Fruit fly (Drosophila melanogaster) whole organism, embryonic: Measurements from ENCODE around the gene cup.

Experiments
- B-H1 ChIP-seq: fragments of 200-800 bp; sonication (Bioruptor generic); IDR thresholded peaks from 3 replicates; pipeline ENCODE4 v1.3.6; 2022; ENCODE audit warnings: missing biosample characterization, missing genetic modification characterization
- Bdp1 ChIP-seq: fragments of 200-800 bp; sonication (Bioruptor generic); optimal IDR thresholded peaks from 3 replicates; lab custom pipeline; 2016; ENCODE audit warnings: missing biosample characterization, missing genetic modification characterization
- Bgb ChIP-seq: fragments of 200-800 bp; sonication (Bioruptor generic); IDR thresholded peaks from 2 replicates; pipeline ENCODE4 v1.3.6; 2022; ENCODE audit warnings: missing biosample characterization, missing genetic modification characterization; ENCODE audit not compliant: partially characterized antibody
- CG10654 ChIP-seq: fragments of 200-800 bp; sonication (Bioruptor generic); optimal IDR thresholded peaks from 2 replicates; lab custom pipeline; 2016; ENCODE audit warnings: missing biosample characterization, missing genetic modification characterization
- CG13296 ChIP-seq: fragments of 200-800 bp; sonication (Bioruptor generic); optimal IDR thresholded peaks from 3 replicates; lab custom pipeline; 2018; ENCODE audit warnings: missing biosample characterization, mild to moderate bottlenecking, missing genetic modification characterization
- CG13424 ChIP-seq: fragments of 200-800 bp; sonication (Bioruptor generic); optimal IDR thresholded peaks from 2 replicates; lab custom pipeline; 2019; ENCODE audit warnings: missing biosample characterization, mild to moderate bottlenecking, missing genetic modification characterization, moderate library complexity
- CG16813 ChIP-seq: fragments of 200-800 bp; sonication (Bioruptor generic); IDR thresholded peaks from 3 replicates; pipeline ENCODE4 v1.3.6; 2022; ENCODE audit warnings: missing biosample characterization, missing genetic modification characterization; ENCODE audit not compliant: partially characterized antibody
- CG17361 ChIP-seq: fragments of 200-800 bp; sonication (Bioruptor generic); IDR thresholded peaks from 3 replicates; pipeline ENCODE4 v1.3.6; 2022; ENCODE audit warnings: missing biosample characterization, missing genetic modification characterization
- CG17802 ChIP-seq: fragments of 200-800 bp; sonication (Bioruptor generic); optimal IDR thresholded peaks from 2 replicates; lab custom pipeline; 2018; ENCODE audit warnings: missing biosample characterization, mild to moderate bottlenecking, missing genetic modification characterization, moderate library complexity
- CG30403 ChIP-seq: fragments of 200-800 bp; sonication (Bioruptor generic); optimal IDR thresholded peaks from 3 replicates; lab custom pipeline; 2016; ENCODE audit warnings: missing biosample characterization, missing genetic modification characterization
- CG30431 ChIP-seq: fragments of 200-800 bp; sonication (Bioruptor generic); optimal IDR thresholded peaks from 2 replicates; lab custom pipeline; 2017; ENCODE audit warnings: missing biosample characterization, missing genetic modification characterization
- CG3838 ChIP-seq: fragments of 200-800 bp; sonication (Bioruptor generic); optimal IDR thresholded peaks from 3 replicates; lab custom pipeline; 2016; ENCODE audit warnings: missing biosample characterization, missing genetic modification characterization
- CG4404 ChIP-seq: fragments of 200-800 bp; sonication (Bioruptor generic); IDR thresholded peaks from 2 replicates; pipeline ENCODE4 v1.3.6; 2022; ENCODE audit warnings: missing biosample characterization, missing genetic modification characterization
- CG4424 ChIP-seq: fragments of 200-800 bp; sonication (Bioruptor generic); optimal IDR thresholded peaks from 3 replicates; lab custom pipeline; 2016; ENCODE audit warnings: missing biosample characterization, missing genetic modification characterization
- CG7745 ChIP-seq: fragments of 200-800 bp; sonication (Bioruptor generic); optimal IDR thresholded peaks from 2 replicates; lab custom pipeline; 2018; ENCODE audit warnings: missing biosample characterization, mild to moderate bottlenecking, missing genetic modification characterization, moderate library complexity
- CG7928 ChIP-seq: fragments of 200-800 bp; sonication (Bioruptor generic); optimal IDR thresholded peaks from 2 replicates; lab custom pipeline; 2017; ENCODE audit warnings: missing biosample characterization, mild to moderate bottlenecking, missing genetic modification characterization
- CG9609 ChIP-seq: fragments of 200-800 bp; sonication (Bioruptor generic); optimal IDR thresholded peaks from 3 replicates; lab custom pipeline; 2016; ENCODE audit warnings: missing biosample characterization, missing genetic modification characterization
- CG9876 ChIP-seq: fragments of 200-800 bp; sonication (Bioruptor generic); optimal IDR thresholded peaks from 2 replicates; lab custom pipeline; 2016; ENCODE audit warnings: missing biosample characterization, missing genetic modification characterization
- CrebB ChIP-seq: fragments of 200-800 bp; sonication (Bioruptor generic); optimal IDR thresholded peaks from 3 replicates; lab custom pipeline; 2018; ENCODE audit warnings: missing biosample characterization, mild to moderate bottlenecking, missing genetic modification characterization
- D ChIP-seq, 2 experiments: fragments of 200-800 bp in 1 of 2; fragments of >200 bp in 1 of 2; sonication (Bioruptor generic) in 1 of 2; optimal IDR thresholded peaks; 2 replicates in 1 of 2; 3 replicates in 1 of 2; lab custom pipeline; 2017; ENCODE audit warnings: mild to moderate bottlenecking in 1 of 2, missing biosample characterization in 1 of 2, missing genetic modification characterization in 1 of 2, missing genetic modification reagents in 1 of 2
- Dip2 ChIP-seq: fragments of 200-800 bp; sonication (Bioruptor generic); IDR thresholded peaks from 2 replicates; pipeline ENCODE4 v1.3.6; 2022; ENCODE audit warnings: missing biosample characterization, missing genetic modification characterization
- Elba2 ChIP-seq: fragments of 200-800 bp; sonication (Bioruptor generic); optimal IDR thresholded peaks from 3 replicates; lab custom pipeline; 2016; ENCODE audit warnings: missing biosample characterization, missing genetic modification characterization
- H2.0 ChIP-seq: fragments of 200-800 bp; sonication (Bioruptor generic); IDR thresholded peaks from 2 replicates; pipeline ENCODE4 v1.3.6; 2022; ENCODE audit warnings: missing biosample characterization, missing genetic modification characterization
- HLH3B ChIP-seq: fragments of 200-800 bp; sonication (Bioruptor generic); IDR thresholded peaks from 2 replicates; pipeline ENCODE4 v1.3.6; 2022; ENCODE audit warnings: missing biosample characterization, missing genetic modification characterization
- Hr3 ChIP-seq: fragments of 200-800 bp; sonication (Bioruptor generic); optimal IDR thresholded peaks from 3 replicates; lab custom pipeline; 2016; ENCODE audit warnings: missing biosample characterization, missing genetic modification characterization
- Hr51 ChIP-seq, 2 experiments: fragments of 200-800 bp; sonication (Bioruptor generic); optimal IDR thresholded peaks; 2 replicates in 1 of 2; 3 replicates in 1 of 2; lab custom pipeline; 2016 to 2018; ENCODE audit warnings: missing biosample characterization in 2 of 2, missing genetic modification characterization in 2 of 2, mild to moderate bottlenecking in 1 of 2, moderate library complexity in 1 of 2
- Mad ChIP-seq: fragments of 200-800 bp; sonication (Bioruptor generic); optimal IDR thresholded peaks from 2 replicates; lab custom pipeline; 2016; ENCODE audit warnings: missing biosample characterization, missing genetic modification characterization
- PHDP ChIP-seq: fragments of 200-800 bp; sonication (Bioruptor generic); optimal IDR thresholded peaks from 3 replicates; lab custom pipeline; 2018; ENCODE audit warnings: missing biosample characterization, mild to moderate bottlenecking, missing genetic modification characterization, moderate library complexity
- Xrp1 ChIP-seq: fragments of 200-800 bp; sonication (Bioruptor generic); IDR thresholded peaks from 2 replicates; pipeline ENCODE4 v1.3.6; 2022; ENCODE audit warnings: missing biosample characterization, missing genetic modification characterization
- chinmo ChIP-seq: fragments of 200-800 bp; sonication (Bioruptor generic); IDR thresholded peaks from 4 replicates; pipeline ENCODE4 v1.3.6; 2022; ENCODE audit warnings: missing biosample characterization, missing genetic modification characterization; ENCODE audit not compliant: partially characterized antibody
- croc ChIP-seq: fragments of 200-800 bp; sonication (Bioruptor generic); conservative IDR thresholded peaks from 3 replicates; pipeline ENCODE4 v1.3.6; 2022; ENCODE audit warnings: missing biosample characterization, missing genetic modification characterization
- dm ChIP-seq: fragments of 200-800 bp; sonication (Bioruptor generic); optimal IDR thresholded peaks from 3 replicates; lab custom pipeline; 2016; ENCODE audit warnings: missing biosample characterization, missing genetic modification characterization
- dysf ChIP-seq: fragments of 200-800 bp; sonication (Bioruptor generic); IDR thresholded peaks from 3 replicates; pipeline ENCODE4 v1.3.6; 2022; ENCODE audit warnings: missing biosample characterization, missing genetic modification characterization
- ems ChIP-seq: fragments of 200-800 bp; sonication (Bioruptor generic); optimal IDR thresholded peaks from 3 replicates; lab custom pipeline; 2016; ENCODE audit warnings: missing biosample characterization, missing genetic modification characterization
- en ChIP-seq: fragments of 200-800 bp; sonication (Bioruptor generic); optimal IDR thresholded peaks from 2 replicates; lab custom pipeline; 2016; ENCODE audit warnings: missing biosample characterization, missing genetic modification characterization
- gcm2 ChIP-seq: fragments of 200-800 bp; sonication (Bioruptor generic); optimal IDR thresholded peaks from 2 replicates; lab custom pipeline; 2016; ENCODE audit warnings: missing biosample characterization, missing genetic modification characterization
- gt ChIP-seq: fragments of 200-800 bp; sonication (Bioruptor generic); IDR thresholded peaks from 2 replicates; pipeline ENCODE4 v1.3.6; 2022; ENCODE audit warnings: missing biosample characterization, missing genetic modification characterization
- hbn ChIP-seq: fragments of 200-800 bp; sonication (Bioruptor generic); IDR thresholded peaks from 2 replicates; pipeline ENCODE4 v1.3.6; 2022; ENCODE audit warnings: missing biosample characterization, missing genetic modification characterization; ENCODE audit not compliant: partially characterized antibody
- jing ChIP-seq: fragments of 200-800 bp; sonication (Bioruptor generic); optimal IDR thresholded peaks from 2 replicates; lab custom pipeline; 2018; ENCODE audit warnings: missing biosample characterization, mild to moderate bottlenecking, missing genetic modification characterization
- lmd ChIP-seq: fragments of 200-800 bp; sonication (Bioruptor generic); IDR thresholded peaks from 2 replicates; pipeline ENCODE4 v1.3.6; 2022; ENCODE audit warnings: missing biosample characterization, missing genetic modification characterization
- mirr ChIP-seq: fragments of 200-800 bp; sonication (Bioruptor generic); optimal IDR thresholded peaks from 3 replicates; lab custom pipeline; 2018; ENCODE audit warnings: missing biosample characterization, mild to moderate bottlenecking, missing genetic modification characterization
- otp ChIP-seq: fragments of 200-800 bp; sonication (Bioruptor generic); IDR thresholded peaks from 3 replicates; pipeline ENCODE4, ENCODE4 v1.3.6; 2022; ENCODE audit warnings: missing biosample characterization, missing genetic modification characterization
- pros ChIP-seq: fragments of 200-800 bp; sonication (Bioruptor generic); optimal IDR thresholded peaks from 3 replicates; lab custom pipeline; 2019; ENCODE audit warnings: missing biosample characterization, mild to moderate bottlenecking, missing genetic modification characterization, moderate library complexity
- rib ChIP-seq: fragments of 200-800 bp; sonication (Bioruptor generic); IDR thresholded peaks from 2 replicates; pipeline ENCODE4 v1.3.6; 2022; ENCODE audit warnings: missing biosample characterization, missing genetic modification characterization
- salm ChIP-seq: fragments of 200-800 bp; sonication (Bioruptor generic); optimal IDR thresholded peaks from 2 replicates; lab custom pipeline; 2018; ENCODE audit warnings: missing biosample characterization, mild to moderate bottlenecking, missing genetic modification characterization
- seq ChIP-seq: fragments of 200-800 bp; sonication (Bioruptor generic); IDR thresholded peaks from 2 replicates; pipeline ENCODE4 v1.3.6; 2022; ENCODE audit warnings: missing biosample characterization, missing genetic modification characterization
- so ChIP-seq: fragments of 200-800 bp; sonication (Bioruptor generic); IDR thresholded peaks from 3 replicates; pipeline ENCODE4 v1.3.6; 2022; ENCODE audit warnings: missing biosample characterization, missing genetic modification characterization
- usp ChIP-seq: fragments of >200 bp; optimal IDR thresholded peaks from 2 replicates; lab custom pipeline; 2017; ENCODE audit warnings: missing biosample characterization, missing genetic modification characterization
- z ChIP-seq: fragments of 200-800 bp; sonication (Bioruptor generic); IDR thresholded peaks from 3 replicates; pipeline ENCODE4 v1.3.6; 2022; ENCODE audit warnings: missing biosample characterization, missing genetic modification characterization
- zen ChIP-seq: fragments of 200-800 bp; sonication (Bioruptor generic); optimal IDR thresholded peaks from 3 replicates; lab custom pipeline; 2018; ENCODE audit warnings: missing biosample characterization, mild to moderate bottlenecking, missing genetic modification characterization, moderate library complexity

The cup gene

DNA sequence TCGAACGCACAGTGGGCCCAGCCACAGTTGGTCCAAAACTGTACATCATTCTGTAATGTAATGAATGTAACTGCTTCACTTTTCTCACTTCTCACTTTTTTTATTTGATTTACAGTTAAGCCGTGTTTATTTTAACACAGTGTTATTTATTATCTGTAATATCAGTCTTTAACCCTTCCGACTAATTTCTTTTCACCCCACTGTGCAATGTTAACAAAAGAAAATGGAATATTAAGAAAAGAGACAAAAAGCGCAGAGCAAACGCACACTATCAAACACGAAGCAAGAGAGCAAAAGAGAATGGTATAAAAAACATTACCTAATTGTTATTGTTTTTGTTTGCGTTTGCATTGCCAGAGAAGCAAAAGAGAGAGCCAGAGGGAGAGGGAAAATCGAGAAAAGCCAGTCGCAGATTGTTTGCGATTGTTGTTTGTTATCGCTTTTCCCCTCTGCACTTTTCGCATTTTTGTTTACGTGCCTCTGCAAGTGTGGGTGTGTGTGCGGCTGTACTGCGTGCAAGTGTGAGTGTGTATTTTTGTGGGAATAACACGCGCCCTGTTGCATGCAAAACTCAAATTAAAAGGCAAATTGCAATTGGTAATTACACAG is 16.3 kb upstream of the cup start (continued):
- TF ChIP-seq ems (peak; percentile 99), mirr (GFP tag; lab: Kevin White, UChicago) (peak; percentile 97), D (optimal IDR thresholded peaks at IDR 0.05; lab: Kevin White, UChicago) (no peak), D (GFP tag; optimal IDR thresholded peaks at IDR 0.05; lab: Kevin White, UChicago) (peak; percentile 99), z (GFP tag; lab: Robert Waterston, UW) (peak; percentile 83), CG17802 (tag; lab: Kevin White, UChicago) (peak; percentile 88), CG30403 (peak; percentile 99), CrebB (tag; lab: Kevin White, UChicago) (peak; percentile 97), Hr51 (GFP tag; optimal IDR thresholded peaks at IDR 0.05; lab: Kevin White, UChicago) (peak; percentile 98 to 99), en (GFP tag; lab: Kevin White, UChicago) (peak; percentile 98), zen (peak; percentile 97), chinmo (GFP tag; lab: Robert Waterston, UW) (peak; percentile 96), CG7745 (tag; lab: Kevin White, UChicago) (peak; percentile 87), croc (peak; percentile 94), PHDP (tag; lab: Kevin White, UChicago) (peak; percentile 99), pros (GFP tag; lab: Kevin White, UChicago) (peak; percentile 89), jing (peak; percentile 98), hbn (GFP tag; lab: Robert Waterston, UW) (0 out of 2 replicates have a peak, but pooled peaks have one; percentile 17), CG13424 (peak; percentile 98), rib (peak; percentile 93), Dip2 (GFP tag; lab: Robert Waterston, UW) (peak; percentile 55; the same call in 1 of the 2 replicates), CG17361 (GFP tag; lab: Robert Waterston, UW) (peak; percentile 98), Bdp1 (GFP tag; lab: Kevin White, UChicago) (peak; percentile 95), seq (GFP tag; lab: Robert Waterston, UW) (peak; percentile 98), CG4404 (GFP tag; lab: Robert Waterston, UW) (peak; percentile 89), B-H1 (GFP tag; lab: Robert Waterston, UW) (peak; percentile 97), usp (GFP tag; lab: Kevin White, UChicago) (no peak), Xrp1 (GFP tag; lab: Robert Waterston, UW) (peak; percentile 98), lmd (GFP tag; lab: Robert Waterston, UW) (peak; percentile 97), dysf (GFP tag; lab: Robert Waterston, UW) (peak; percentile 98), HLH3B (GFP tag; lab: Robert Waterston, UW) (peak; percentile 98), Hr3 (GFP tag; lab: Kevin White, UChicago) (peak; percentile 97), CG3838 (peak; percentile 97), CG9876 (GFP tag; lab: Kevin White, UChicago) (peak; percentile 96), CG16813 (peak; percentile 47; the same call in 1 of the 3 replicates), CG30431 (peak; percentile 98), dm (GFP tag; lab: Kevin White, UChicago) (peak; percentile 97), CG4424 (GFP tag; lab: Kevin White, UChicago) (peak; percentile 99), CG10654 (GFP tag; lab: Kevin White, UChicago) (peak; percentile 98), so (peak; percentile 97), gt (GFP tag; lab: Robert Waterston, UW) (peak; percentile 86), Elba2 (GFP tag; lab: Kevin White, UChicago) (peak; percentile 65), CG9609 (GFP tag; lab: Kevin White, UChicago) (peak; percentile 98), Mad (GFP tag; lab: Kevin White, UChicago) (peak; percentile 98), CG7928 (peak; percentile 76), H2.0 (GFP tag; lab: Robert Waterston, UW) (peak; percentile 97), otp (GFP tag; lab: Robert Waterston, UW) (peak; percentile 98), Bgb (GFP tag; lab: Robert Waterston, UW) (peak; percentile 52; the same call in 1 of the 2 replicates), gcm2 (GFP tag; lab: Kevin White, UChicago) (peak; percentile 97), CG13296 (GFP tag; lab: Kevin White, UChicago) (peak; percentile 98), salm (tag; lab: Kevin White, UChicago) (peak; percentile 99)
